Worm (Caenorhabditis elegans): ENCODE results near the gene irld-56.

DNA sequence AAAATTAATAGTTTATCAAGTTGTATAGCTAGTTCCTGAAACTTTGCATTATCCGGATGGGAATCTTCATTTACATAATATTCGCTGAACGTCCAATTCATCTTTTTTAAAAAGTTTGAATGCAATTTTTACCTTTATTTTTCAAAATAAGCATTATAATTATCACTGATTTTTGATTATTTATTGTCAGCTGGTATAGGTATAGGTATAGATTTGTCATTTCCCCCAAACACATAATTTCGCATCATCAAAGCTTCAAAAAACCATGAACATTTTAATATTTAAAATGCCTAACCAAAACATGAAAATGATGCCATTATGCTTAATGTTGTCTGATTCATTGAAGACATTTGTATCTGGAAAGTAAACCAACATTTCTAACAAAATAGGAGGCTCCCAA is 3.9 kb downstream of the irld-56 start, which contains the start of gene srw-63:
- TF ChIP-seq tbx-9 (tag; optimal IDR thresholded peaks at IDR 0.05; ENCODE audit: borderline replicate concordance) = no peak
- TF ChIP-seq ztf-3 (GFP tag; optimal IDR thresholded peaks at IDR 0.05) = no peak
- TF ChIP-seq ztf-28 (GFP tag; IDR thresholded peaks at IDR 0.05) = no peak
- TF ChIP-seq snpc-4 (GFP tag; optimal IDR thresholded peaks at IDR 0.05) = no peak
- no peak for TF ChIP-seq snpc-4 (tag; optimal IDR thresholded peaks at IDR 0.05)
- no peak for TF ChIP-seq ets-4 (GFP tag; optimal IDR thresholded peaks at IDR 0.05)
- TF ChIP-seq mxl-1 (tag; optimal IDR thresholded peaks at IDR 0.05) = no peak
- no peak for TF ChIP-seq hmg-20 (GFP tag; IDR thresholded peaks at IDR 0.05)
- no peak for TF ChIP-seq pha-4 (tag; optimal IDR thresholded peaks at IDR 0.05)
- no peak for TF ChIP-seq unc-62 (GFP tag; optimal IDR thresholded peaks at IDR 0.05)
- TF ChIP-seq rcor-1 (GFP tag; IDR thresholded peaks at IDR 0.05) = no peak
- TF ChIP-seq Y67H2A.10 (GFP tag; conservative IDR thresholded peaks at IDR 0.05) = no peak
- TF ChIP-seq lin-40 (tag; optimal IDR thresholded peaks at IDR 0.05) = no peak
- TF ChIP-seq ztf-26 (tag; optimal IDR thresholded peaks at IDR 0.05) = no peak
- TF ChIP-seq ama-1 (optimal IDR thresholded peaks at IDR 0.05) = no peak
- no peak for TF ChIP-seq ama-1 (GFP tag; optimal IDR thresholded peaks at IDR 0.05)

All from whole organism, young adult.